Fruit fly (Drosophila melanogaster) whole organism: ENCODE data around the gene CG18223.

Source experiments
- CG8478 ChIP-seq: fragments of >200 bp; optimal IDR thresholded peaks from 2 replicates; lab custom pipeline; 2018; ENCODE audit warnings: inconsistent platforms
- Dll ChIP-seq: fragments of >200 bp; optimal IDR thresholded peaks from 2 replicates; lab custom pipeline; 2017
- EcR ChIP-seq, 2 experiments: fragments of >200 bp; optimal IDR thresholded peaks; 2 replicates each; lab custom pipeline; 2017; ENCODE audit warnings: missing biosample characterization in 2 of 2, missing genetic modification characterization in 2 of 2, missing genetic modification reagents in 2 of 2
- pan ChIP-seq: fragments of >200 bp; optimal IDR thresholded peaks from 2 replicates; lab custom pipeline; 2017
- psq ChIP-seq: fragments of >200 bp; optimal IDR thresholded peaks from 2 replicates; lab custom pipeline; 2017
- usp ChIP-seq: fragments of >200 bp; optimal IDR thresholded peaks from 2 replicates; lab custom pipeline; 2017; ENCODE audit warnings: missing biosample characterization, missing genetic modification characterization, mixed read lengths

CG18223 gene

dm6 chr3L:18916466-18916865 lies 3.7 kb downstream of the CG18223 start:
- TF ChIP-seq psq (lab: Kevin White, UChicago), result no peak
- TF ChIP-seq Dll (lab: Kevin White, UChicago), result no peak
- TF ChIP-seq EcR (GFP tag; optimal IDR thresholded peaks at IDR 0.05; lab: Kevin White, UChicago), result no peak

- TF ChIP-seq usp (GFP tag; lab: Kevin White, UChicago) (no peak), CG8478 (lab: Kevin White, UChicago) (no peak), Dll (lab: Kevin White, UChicago) (no peak), EcR (GFP tag; optimal IDR thresholded peaks at IDR 0.05; lab: Kevin White, UChicago) (no peak), pan (no peak), psq (lab: Kevin White, UChicago) (no peak)
Measured at dm6 chr3L:18914100-18914683, 5.9 kb downstream of the CG18223 start, which contains the start of gene COX6AL2. Gene COX6AL2 (minus strand): TSS chr3L:18914150.

- TF ChIP-seq CG8478 (lab: Kevin White, UChicago), result no peak
- no peak for TF ChIP-seq psq (lab: Kevin White, UChicago)
- no peak for TF ChIP-seq usp (GFP tag; lab: Kevin White, UChicago)
- no peak for TF ChIP-seq pan
- TF ChIP-seq Dll (lab: Kevin White, UChicago), result no peak
- TF ChIP-seq EcR (GFP tag; optimal IDR thresholded peaks at IDR 0.05; lab: Kevin White, UChicago), result no peak
Measured at dm6 chr3L:18911082-18911481, 9.0 kb downstream of the CG18223 start, which contains the start of gene Ir75d. Gene Ir75d (minus strand): TSS chr3L:18911182.

- TF ChIP-seq CG8478 (lab: Kevin White, UChicago) (no peak), Dll (lab: Kevin White, UChicago) (no peak), pan (no peak), usp (GFP tag; lab: Kevin White, UChicago) (no peak), EcR (GFP tag; optimal IDR thresholded peaks at IDR 0.05; lab: Kevin White, UChicago) (no peak), psq (lab: Kevin White, UChicago) (no peak)
Measured at dm6 chr3L:18904772-18905601, 15.1 kb downstream of the CG18223 start, which contains the start of the genes CSN1b and Prp6. Gene CSN1b (minus strand): TSS chr3L:18904930. Gene Prp6 (plus strand): TSS chr3L:18905372.

DNA sequence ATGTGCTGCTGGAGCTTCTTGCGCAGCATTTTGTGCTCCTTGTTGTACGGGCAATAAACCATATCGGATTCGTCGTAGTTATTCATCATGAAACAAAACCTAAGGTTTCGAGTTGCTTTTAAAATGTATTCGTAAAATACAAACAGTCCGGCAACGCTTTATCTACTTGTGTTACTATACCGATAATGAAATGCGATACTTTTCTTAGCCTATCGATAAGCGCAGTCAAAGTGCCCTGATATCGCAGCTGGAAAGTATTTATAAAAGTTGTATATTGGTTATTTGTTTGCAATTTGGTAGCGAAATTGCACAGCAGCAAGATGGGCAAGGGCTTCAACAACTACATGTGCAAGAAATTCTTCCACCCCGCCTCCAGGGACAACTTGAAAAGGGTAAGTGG lies 18.7 kb downstream of the CG18223 start, which contains the start of the genes arx and CG6843:
Gene arx (minus strand): TSS at position 144 of the 400 bp plus-strand sequence.
Gene CG6843 (plus strand): TSS at position 184 of the 400 bp plus-strand sequence.
- no peak for TF ChIP-seq usp (GFP tag; lab: Kevin White, UChicago)
- no peak for TF ChIP-seq psq (lab: Kevin White, UChicago)
- TF ChIP-seq pan, result no peak
- no peak for TF ChIP-seq CG8478 (lab: Kevin White, UChicago)
- no peak for TF ChIP-seq Dll (lab: Kevin White, UChicago)
- no peak for TF ChIP-seq EcR (GFP tag; optimal IDR thresholded peaks at IDR 0.05; lab: Kevin White, UChicago)

- TF ChIP-seq psq (lab: Kevin White, UChicago), result no peak
- TF ChIP-seq Dll (lab: Kevin White, UChicago), result no peak
- TF ChIP-seq EcR (GFP tag; optimal IDR thresholded peaks at IDR 0.05; lab: Kevin White, UChicago), result no peak
- no peak for TF ChIP-seq usp (GFP tag; lab: Kevin White, UChicago)
- no peak for TF ChIP-seq pan
- no peak for TF ChIP-seq CG8478 (lab: Kevin White, UChicago)
Measured at dm6 chr3L:18898770-18899278, 21.3 kb downstream of the CG18223 start, which contains the start of gene RpL26. Gene RpL26 (plus strand): TSS chr3L:18898875.

DNA sequence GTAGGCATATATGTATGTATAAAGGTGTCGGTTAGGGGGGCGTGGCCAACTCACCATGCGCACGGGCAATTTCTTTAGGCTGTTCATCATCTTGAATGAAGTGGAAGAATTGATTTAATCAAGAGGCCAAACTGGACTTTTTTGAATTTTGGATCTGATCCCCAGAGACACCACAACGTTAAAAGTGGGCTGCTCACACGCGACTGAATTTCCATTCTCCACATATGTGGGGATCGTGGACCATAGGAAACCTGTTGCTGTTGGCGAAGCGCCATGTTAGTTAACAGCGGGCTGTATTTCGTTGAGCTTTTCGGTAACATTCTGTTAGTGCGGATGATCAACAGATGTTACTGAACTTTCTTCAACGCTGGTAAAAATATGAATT lies 22.0 kb downstream of the CG18223 start, which contains the start of gene CG3902:
Gene CG3902 (minus strand): TSS at position 208 of the 385 bp plus-strand sequence.
- no peak for TF ChIP-seq psq (lab: Kevin White, UChicago)
- no peak for TF ChIP-seq EcR (GFP tag; optimal IDR thresholded peaks at IDR 0.05; lab: Kevin White, UChicago)
- no peak for TF ChIP-seq pan
- TF ChIP-seq usp (GFP tag; lab: Kevin White, UChicago), result no peak
- TF ChIP-seq CG8478 (lab: Kevin White, UChicago), result no peak
- TF ChIP-seq Dll (lab: Kevin White, UChicago), result no peak

DNA sequence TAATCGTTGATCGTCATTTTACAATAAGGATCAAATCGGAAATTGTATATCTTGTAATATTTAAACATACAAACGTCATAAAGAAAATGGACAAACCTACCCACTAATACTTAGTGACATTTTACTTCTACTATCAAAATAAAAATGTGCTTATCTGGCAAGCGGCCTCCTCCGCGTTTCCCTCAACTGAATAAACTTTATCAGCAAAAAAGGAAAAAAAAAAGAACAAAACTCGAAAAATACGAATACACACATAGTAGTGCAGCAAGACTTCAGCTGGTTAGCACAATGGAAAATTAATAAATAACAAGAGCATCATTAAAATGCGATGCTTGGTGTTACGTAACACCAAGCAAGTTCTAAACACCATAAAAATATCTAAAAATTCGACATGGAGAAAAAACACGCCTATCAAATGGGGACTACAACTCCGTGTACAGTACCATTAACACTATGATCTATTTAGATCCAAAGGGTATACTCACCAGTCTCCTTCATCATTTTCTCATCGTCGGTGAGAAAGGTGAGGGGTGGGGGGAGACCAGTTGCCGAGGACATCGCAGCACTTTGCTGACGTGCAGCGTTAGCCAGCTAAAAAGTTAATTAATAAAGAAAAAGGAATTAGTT lies 22.5 kb downstream of the CG18223 start:
- no peak for TF ChIP-seq pan

DNA sequence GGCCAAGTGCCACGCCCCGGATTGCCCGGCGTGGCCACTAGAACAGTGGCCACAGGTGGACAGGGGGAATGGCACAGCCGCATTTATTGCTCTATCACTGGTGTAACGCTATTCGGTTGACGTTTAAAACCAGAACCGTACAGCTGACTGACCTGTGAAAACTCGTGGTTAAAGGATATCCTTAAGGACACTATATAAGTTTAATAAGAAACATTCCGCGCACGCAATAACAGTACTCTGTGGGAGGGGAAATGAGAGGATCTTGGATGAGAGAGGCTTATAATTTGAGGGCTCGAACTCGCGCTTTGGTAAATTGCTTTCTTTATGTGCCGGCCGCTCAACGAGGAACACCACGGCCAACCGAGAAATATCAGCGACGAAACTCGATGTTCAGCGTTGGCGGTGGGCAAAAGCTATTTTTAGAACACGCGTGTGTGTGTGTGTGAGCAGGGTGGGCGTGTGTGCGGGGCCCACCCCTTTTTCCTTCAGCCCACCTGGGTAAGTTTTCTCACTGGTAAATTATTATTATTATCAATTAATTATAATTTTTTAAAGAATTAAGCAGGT lies 23.7 kb downstream of the CG18223 start:
- TF ChIP-seq usp (GFP tag; lab: Kevin White, UChicago), result no peak
- no peak for TF ChIP-seq EcR (GFP tag; optimal IDR thresholded peaks at IDR 0.05; lab: Kevin White, UChicago)
- no peak for TF ChIP-seq CG8478 (lab: Kevin White, UChicago)
- TF ChIP-seq psq (lab: Kevin White, UChicago), result no peak
- no peak for TF ChIP-seq pan
- no peak for TF ChIP-seq Dll (lab: Kevin White, UChicago)

DNA sequence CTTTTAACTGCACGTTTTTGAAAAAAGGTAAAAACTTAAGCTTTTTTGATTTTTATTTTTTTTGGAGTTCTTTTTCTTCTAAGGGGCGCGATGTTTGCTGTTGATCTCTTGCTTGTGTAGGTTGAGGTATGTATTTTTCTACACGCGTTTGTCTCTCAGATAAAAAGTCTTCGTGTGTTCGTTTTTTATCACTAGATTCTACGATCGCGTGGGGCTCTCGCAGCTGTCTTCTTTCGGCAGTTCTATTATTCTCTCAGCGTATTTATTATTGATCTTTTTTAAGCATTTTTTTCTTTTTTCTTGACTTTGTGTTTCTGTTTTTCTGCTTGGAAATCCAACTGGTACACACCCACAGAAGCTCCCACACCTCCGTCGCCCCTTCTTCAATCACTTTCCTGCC lies 25.0 kb downstream of the CG18223 start:
- TF ChIP-seq pan (no peak), psq (lab: Kevin White, UChicago) (no peak), CG8478 (lab: Kevin White, UChicago) (no peak), usp (GFP tag; lab: Kevin White, UChicago) (no peak), Dll (lab: Kevin White, UChicago) (no peak), EcR (GFP tag; optimal IDR thresholded peaks at IDR 0.05; lab: Kevin White, UChicago) (no peak)

- no peak for TF ChIP-seq CG8478 (lab: Kevin White, UChicago)
Measured at dm6 chr3L:18891986-18892385, 28.1 kb downstream of the CG18223 start, which contains the start of gene NijB. Gene NijB (plus strand): TSS chr3L:18892383.
